Worm (Caenorhabditis elegans): ENCODE results near the gene R03G5.6.

- TF ChIP-seq unc-62 (GFP tag; optimal IDR thresholded peaks at IDR 0.05 in 1 of 2), result no peak
- TF ChIP-seq unc-62 (tag; optimal IDR thresholded peaks at IDR 0.05), result no peak
- TF ChIP-seq nhr-76 (tag; optimal IDR thresholded peaks at IDR 0.05), result no peak
- TF ChIP-seq mep-1 (tag; optimal IDR thresholded peaks at IDR 0.05), result no peak
- no peak for TF ChIP-seq nhr-11 (tag; optimal IDR thresholded peaks at IDR 0.05)
- TF ChIP-seq egl-27 (tag; optimal IDR thresholded peaks at IDR 0.05), result no peak
These were observed at the start of gene R03G5.6, which contains the start of gene sek-1 for ce11 chrX:7816434-7816974.

All from whole organism, L4 larva.